Fruit fly (Drosophila melanogaster): ENCODE results near the gene CG15021.

DNA sequence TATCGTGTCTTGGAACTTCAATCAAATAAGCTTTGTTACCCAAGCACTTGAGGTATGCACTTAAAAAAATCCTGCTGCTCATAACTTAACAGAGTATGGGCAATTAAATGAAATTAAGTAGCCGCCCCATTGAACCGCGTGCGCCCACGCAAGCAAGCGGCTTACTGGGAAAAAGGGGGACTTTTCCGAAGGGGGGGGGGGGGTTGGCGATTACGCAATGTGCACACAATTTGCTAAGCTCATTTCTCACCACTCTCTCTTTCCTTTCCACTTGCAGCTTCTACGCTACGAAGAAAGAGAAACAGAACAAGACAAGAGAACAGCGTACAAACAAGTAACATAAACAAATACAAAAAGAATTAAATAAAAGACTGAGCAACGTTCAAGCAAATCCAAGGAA is 19.0 kb upstream of the CG15021 start:
- TF ChIP-seq dmrt93B (GFP tag; optimal IDR thresholded peaks at IDR 0.05) = no peak
- no peak for TF ChIP-seq Mio (GFP tag; optimal IDR thresholded peaks at IDR 0.05)
- TF ChIP-seq usp (GFP tag; optimal IDR thresholded peaks at IDR 0.05) = no peak

Data from whole organism, wandering third instar larva.